Fruit fly (Drosophila melanogaster) whole organism, embryonic: ENCODE data around the gene CG15506.
A peak's percentile ranks its signal among the peaks of the same experiment; 100 is the strongest.

ENCODE experiments used
- Atf-2 ChIP-seq: fragments of 200-800 bp; sonication (Bioruptor generic); optimal IDR thresholded peaks from 2 replicates; lab custom pipeline; 2016; ENCODE audit warnings: missing biosample characterization, missing genetic modification characterization
- BEAF-32 ChIP-seq: fragments of 200-800 bp; sonication (Bioruptor generic); optimal IDR thresholded peaks from 3 replicates; lab custom pipeline; 2017; ENCODE audit warnings: missing biosample characterization, missing genetic modification characterization, mild to moderate bottlenecking, moderate library complexity, missing genetic modification reagents
- Bgb ChIP-seq: fragments of 200-800 bp; sonication (Bioruptor generic); IDR thresholded peaks from 2 replicates; pipeline ENCODE4 v1.3.6; 2022; ENCODE audit warnings: missing biosample characterization, missing genetic modification characterization; ENCODE audit not compliant: partially characterized antibody
- BtbVII ChIP-seq: fragments of 200-800 bp; sonication (Bioruptor generic); optimal IDR thresholded peaks from 3 replicates; lab custom pipeline; 2017; ENCODE audit warnings: missing biosample characterization, mild to moderate bottlenecking, missing genetic modification characterization
- CG10274 ChIP-seq: fragments of 200-800 bp; sonication (Bioruptor generic); optimal IDR thresholded peaks from 3 replicates; lab custom pipeline; 2017; ENCODE audit warnings: missing biosample characterization, mild to moderate bottlenecking, missing genetic modification characterization
- CG10959 ChIP-seq: fragments of 200-800 bp; sonication (Bioruptor generic); IDR thresholded peaks from 2 replicates; pipeline ENCODE4 v1.3.6; 2022; ENCODE audit warnings: missing biosample characterization, missing genetic modification characterization
- CG10979 ChIP-seq: fragments of 200-800 bp; sonication (Bioruptor generic); optimal IDR thresholded peaks from 2 replicates; lab custom pipeline; 2018; ENCODE audit warnings: missing biosample characterization, mild to moderate bottlenecking, missing genetic modification characterization, moderate library complexity
- CG11398 ChIP-seq: fragments of 200-800 bp; sonication (Bioruptor generic); optimal IDR thresholded peaks from 2 replicates; lab custom pipeline; 2016; ENCODE audit warnings: missing biosample characterization, missing genetic modification characterization
- CG11456 ChIP-seq: fragments of 200-800 bp; sonication (Bioruptor generic); IDR thresholded peaks from 3 replicates; pipeline ENCODE4 v1.3.6; 2022; ENCODE audit warnings: missing biosample characterization, missing genetic modification characterization
- CG13424 ChIP-seq: fragments of 200-800 bp; sonication (Bioruptor generic); optimal IDR thresholded peaks from 2 replicates; lab custom pipeline; 2019; ENCODE audit warnings: missing biosample characterization, mild to moderate bottlenecking, missing genetic modification characterization, moderate library complexity
- CG14014 ChIP-seq: fragments of 200-800 bp; sonication (Bioruptor generic); IDR thresholded peaks from 2 replicates; pipeline ENCODE4 v1.3.6; 2022; ENCODE audit warnings: missing biosample characterization, missing genetic modification characterization
- CG18262 ChIP-seq: fragments of 200-800 bp; optimal IDR thresholded peaks from 3 replicates; lab custom pipeline; 2019; ENCODE audit warnings: missing biosample characterization, mild to moderate bottlenecking, missing genetic modification characterization, moderate library complexity
- CG34422 ChIP-seq: fragments of 200-800 bp; sonication (Bioruptor generic); IDR thresholded peaks from 3 replicates; pipeline ENCODE4 v1.3.6; 2022; ENCODE audit warnings: missing biosample characterization, missing genetic modification characterization
- CG3847 ChIP-seq: fragments of 200-800 bp; sonication (Bioruptor generic); IDR thresholded peaks from 2 replicates; pipeline ENCODE4 v1.3.6; 2022; ENCODE audit warnings: missing biosample characterization, missing genetic modification characterization
- CG43689 ChIP-seq: fragments of 200-800 bp; sonication (Bioruptor generic); IDR thresholded peaks from 2 replicates; pipeline ENCODE4 v1.3.6; 2022; ENCODE audit warnings: missing biosample characterization, missing genetic modification characterization
- CG6254 ChIP-seq: fragments of 200-800 bp; sonication (Bioruptor generic); optimal IDR thresholded peaks from 3 replicates; lab custom pipeline; 2017; ENCODE audit warnings: mild to moderate bottlenecking, missing biosample characterization, missing genetic modification reagents, missing genetic modification characterization
- CG6654 ChIP-seq: fragments of 200-800 bp; sonication (Bioruptor generic); optimal IDR thresholded peaks from 2 replicates; lab custom pipeline; 2017; ENCODE audit warnings: missing biosample characterization, mild to moderate bottlenecking, missing genetic modification characterization
- CG6765 ChIP-seq: fragments of 200-800 bp; sonication (Bioruptor generic); optimal IDR thresholded peaks from 3 replicates; lab custom pipeline; 2017; ENCODE audit warnings: missing biosample characterization, mild to moderate bottlenecking, missing genetic modification characterization
- CG7928 ChIP-seq: fragments of 200-800 bp; sonication (Bioruptor generic); optimal IDR thresholded peaks from 2 replicates; lab custom pipeline; 2017; ENCODE audit warnings: missing biosample characterization, mild to moderate bottlenecking, missing genetic modification characterization
- CrebB ChIP-seq: fragments of 200-800 bp; sonication (Bioruptor generic); optimal IDR thresholded peaks from 3 replicates; lab custom pipeline; 2018; ENCODE audit warnings: missing biosample characterization, mild to moderate bottlenecking, missing genetic modification characterization
- Dfd ChIP-seq, 2 experiments: fragments of >200 bp; optimal IDR thresholded peaks; 2 replicates each; lab custom pipeline; 2017; ENCODE audit warnings: missing biosample characterization in 2 of 2, missing genetic modification characterization in 2 of 2
- E2f2 ChIP-seq: fragments of 200-800 bp; sonication (Bioruptor generic); IDR thresholded peaks from 2 replicates; pipeline ENCODE4 v1.3.6; 2022; ENCODE audit warnings: missing biosample characterization, missing genetic modification characterization
- Gug ChIP-seq: fragments of 200-800 bp; sonication (Bioruptor generic); IDR thresholded peaks from 4 replicates; pipeline ENCODE4 v1.3.6; 2022; ENCODE audit warnings: missing biosample characterization, missing genetic modification characterization
- HmgD ChIP-seq: fragments of 200-800 bp; sonication (Bioruptor generic); optimal IDR thresholded peaks from 3 replicates; lab custom pipeline; 2016; ENCODE audit warnings: missing biosample characterization, missing genetic modification characterization
- Hmx ChIP-seq: fragments of 200-800 bp; sonication (Bioruptor generic); optimal IDR thresholded peaks from 2 replicates; lab custom pipeline; 2016; ENCODE audit warnings: missing biosample characterization, missing genetic modification characterization
- Jarid2 ChIP-seq: fragments of 200-800 bp; sonication (Bioruptor generic); optimal IDR thresholded peaks from 3 replicates; lab custom pipeline; 2017; ENCODE audit warnings: mild to moderate bottlenecking, missing biosample characterization, missing genetic modification reagents, missing genetic modification characterization
- Lhr ChIP-seq: fragments of 200-800 bp; sonication (Bioruptor generic); optimal IDR thresholded peaks from 3 replicates; lab custom pipeline; 2017; ENCODE audit warnings: mild to moderate bottlenecking, missing biosample characterization, missing genetic modification reagents, missing genetic modification characterization
- Lpt ChIP-seq: fragments of >200 bp; optimal IDR thresholded peaks from 2 replicates; lab custom pipeline; 2018; ENCODE audit warnings: missing biosample characterization, missing genetic modification characterization
- Mes4 ChIP-seq: fragments of 200-800 bp; sonication (Bioruptor generic); optimal IDR thresholded peaks from 2 replicates; lab custom pipeline; 2016; ENCODE audit warnings: missing biosample characterization, missing genetic modification characterization
- Oli ChIP-seq: fragments of 200-800 bp; sonication (Bioruptor generic); optimal IDR thresholded peaks from 2 replicates; lab custom pipeline; 2018; ENCODE audit warnings: missing biosample characterization, mild to moderate bottlenecking, missing genetic modification characterization, moderate library complexity
- Poxn ChIP-seq: fragments of 200-800 bp; sonication (Bioruptor generic); IDR thresholded peaks from 2 replicates; pipeline ENCODE4 v1.3.6; 2022; ENCODE audit warnings: missing biosample characterization, missing genetic modification characterization
- Six4 ChIP-seq: fragments of 200-800 bp; sonication (Bioruptor generic); optimal IDR thresholded peaks from 2 replicates; lab custom pipeline; 2016; ENCODE audit warnings: missing biosample characterization, missing genetic modification characterization
- bigmax ChIP-seq: fragments of 200-800 bp; sonication (Bioruptor generic); optimal IDR thresholded peaks from 2 replicates; lab custom pipeline; 2018; ENCODE audit warnings: missing biosample characterization, mild to moderate bottlenecking, missing genetic modification characterization
- cas ChIP-seq: fragments of 200-800 bp; sonication (Bioruptor generic); IDR thresholded peaks from 2 replicates; pipeline ENCODE4 v1.3.6; 2022; ENCODE audit warnings: missing biosample characterization, missing genetic modification characterization
- crc ChIP-seq: fragments of 200-800 bp; sonication (Bioruptor generic); optimal IDR thresholded peaks from 2 replicates; lab custom pipeline; 2016; ENCODE audit warnings: missing biosample characterization, missing genetic modification characterization
- ewg ChIP-seq: fragments of 200-800 bp; sonication (Bioruptor generic); optimal IDR thresholded peaks from 3 replicates; lab custom pipeline; 2017; ENCODE audit warnings: mild to moderate bottlenecking, missing biosample characterization, missing genetic modification reagents, missing genetic modification characterization
- fd102C ChIP-seq: fragments of 200-800 bp; sonication (Bioruptor generic); optimal IDR thresholded peaks from 2 replicates; lab custom pipeline; 2018; ENCODE audit warnings: missing biosample characterization, mild to moderate bottlenecking, missing genetic modification characterization, moderate library complexity
- gcm2 ChIP-seq: fragments of 200-800 bp; sonication (Bioruptor generic); optimal IDR thresholded peaks from 2 replicates; lab custom pipeline; 2016; ENCODE audit warnings: missing biosample characterization, missing genetic modification characterization
- grn ChIP-seq: fragments of 200-800 bp; sonication (Bioruptor generic); optimal IDR thresholded peaks from 3 replicates; lab custom pipeline; 2017; ENCODE audit warnings: missing biosample characterization, missing genetic modification characterization
- hbn ChIP-seq: fragments of 200-800 bp; sonication (Bioruptor generic); IDR thresholded peaks from 2 replicates; pipeline ENCODE4 v1.3.6; 2022; ENCODE audit warnings: missing biosample characterization, missing genetic modification characterization; ENCODE audit not compliant: partially characterized antibody
- kay ChIP-seq: fragments of 200-800 bp; sonication (Bioruptor generic); optimal IDR thresholded peaks from 2 replicates; lab custom pipeline; 2016; ENCODE audit warnings: missing biosample characterization, missing genetic modification characterization
- luna ChIP-seq: fragments of 200-800 bp; sonication (Bioruptor generic); optimal IDR thresholded peaks from 2 replicates; lab custom pipeline; 2016; ENCODE audit warnings: missing biosample characterization, missing genetic modification characterization
- nerfin-1 ChIP-seq: fragments of 200-800 bp; sonication (Bioruptor generic); optimal IDR thresholded peaks from 3 replicates; lab custom pipeline; 2019; ENCODE audit warnings: missing biosample characterization, mild to moderate bottlenecking, missing genetic modification characterization, moderate library complexity
- scrt ChIP-seq: fragments of 200-800 bp; sonication (Bioruptor generic); optimal IDR thresholded peaks from 2 replicates; lab custom pipeline; 2018; ENCODE audit warnings: missing biosample characterization, mild to moderate bottlenecking, missing genetic modification characterization, moderate library complexity
- ssp ChIP-seq: fragments of 200-800 bp; sonication (Bioruptor generic); IDR thresholded peaks from 2 replicates; pipeline ENCODE4 v1.3.6; 2022; ENCODE audit warnings: missing biosample characterization, missing genetic modification characterization
- sug ChIP-seq: fragments of 200-800 bp; optimal IDR thresholded peaks from 2 replicates; lab custom pipeline; 2019; ENCODE audit warnings: missing biosample characterization, mild to moderate bottlenecking, missing genetic modification characterization, moderate library complexity
- tin ChIP-seq: fragments of 200-800 bp; sonication (Bioruptor generic); optimal IDR thresholded peaks from 3 replicates; lab custom pipeline; 2016; ENCODE audit warnings: missing biosample characterization, missing genetic modification characterization
- tll ChIP-seq, 2 experiments: fragments of 200-800 bp in 1 of 2; fragments of >200 bp in 1 of 2; sonication (Bioruptor generic) in 1 of 2; optimal IDR thresholded peaks; 2 replicates each; lab custom pipeline; 2017 to 2019; ENCODE audit warnings: missing biosample characterization in 2 of 2, missing genetic modification characterization in 2 of 2, mild to moderate bottlenecking in 1 of 2, moderate library complexity in 1 of 2
- twi ChIP-seq: fragments of 200-800 bp; optimal IDR thresholded peaks from 2 replicates; lab custom pipeline; 2019; ENCODE audit warnings: missing biosample characterization, mild to moderate bottlenecking, missing genetic modification characterization, moderate library complexity
- wek ChIP-seq: fragments of 200-800 bp; sonication (Bioruptor generic); optimal IDR thresholded peaks from 3 replicates; lab custom pipeline; 2018; ENCODE audit warnings: missing biosample characterization, mild to moderate bottlenecking, missing genetic modification characterization, moderate library complexity
- zfh2 ChIP-seq: fragments of 200-800 bp; sonication (Bioruptor generic); optimal IDR thresholded peaks from 2 replicates; lab custom pipeline; 2016; ENCODE audit warnings: missing biosample characterization, missing genetic modification characterization

Gene CG15506

dm6 chr3R:29675333-29675732 is 43.1 kb upstream of the CG15506 start, which contains the start of the genes Bub3 and Cap-D2 (continued):
- TF ChIP-seq CrebB (tag; lab: Kevin White, UChicago) (peak; percentile 48), scrt (GFP tag; lab: Kevin White, UChicago) (no peak), CG10979 (peak; percentile 67), CG7928 (GFP tag; lab: Kevin White, UChicago) (peak; percentile 14), zfh2 (GFP tag; lab: Kevin White, UChicago) (peak; percentile 63), CG6765 (peak; percentile 7), wek (GFP tag; lab: Kevin White, UChicago) (peak; percentile 99), Dfd (GFP tag; optimal IDR thresholded peaks at IDR 0.05; lab: Kevin White, UChicago) (no peak), Bgb (GFP tag; lab: Robert Waterston, UW) (peak; percentile 59), grn (GFP tag; lab: Kevin White, UChicago) (no peak), ssp (GFP tag; lab: Robert Waterston, UW) (0 out of 2 replicates have a peak, but pooled peaks have one; percentile 25), ewg (GFP tag; lab: Kevin White, UChicago) (peak; percentile 53), CG3847 (GFP tag; lab: Robert Waterston, UW) (peak; percentile 75), kay (no peak), Poxn (GFP tag; lab: Robert Waterston, UW) (no peak), Six4 (peak; percentile 60), CG34422 (GFP tag; lab: Robert Waterston, UW) (peak; percentile 77), CG43689 (GFP tag; lab: Robert Waterston, UW) (no peak), CG6254 (GFP tag; lab: Kevin White, UChicago) (no peak), fd102C (no peak), sug (tag; lab: Kevin White, UChicago) (no peak), cas (GFP tag; lab: Robert Waterston, UW) (no peak), Jarid2 (no peak), nerfin-1 (tag; lab: Kevin White, UChicago) (peak; percentile 27), Atf-2 (GFP tag; lab: Kevin White, UChicago) (peak; percentile 69), CG6654 (GFP tag; lab: Kevin White, UChicago) (peak; percentile 12), CG11398 (peak; percentile 61), twi (peak; percentile 51), hbn (GFP tag; lab: Robert Waterston, UW) (peak; percentile 85), CG13424 (tag; lab: Kevin White, UChicago) (peak; percentile 77), tll (GFP tag; optimal IDR thresholded peaks at IDR 0.05; lab: Kevin White, UChicago) (no peak), CG14014 (GFP tag; lab: Robert Waterston, UW) (peak; percentile 79), CG10959 (GFP tag; lab: Robert Waterston, UW) (peak; percentile 46), CG11456 (GFP tag; lab: Robert Waterston, UW) (0 out of 3 replicates have a peak, but pooled peaks have one; percentile 13), E2f2 (GFP tag; lab: Robert Waterston, UW) (peak; percentile 77), luna (peak; percentile 20), Gug (GFP tag; lab: Robert Waterston, UW) (peak; percentile 63; the same call in 3 of the 4 replicates), Oli (tag; lab: Kevin White, UChicago) (peak; percentile 43), BEAF-32 (peak; percentile 81), bigmax (GFP tag; lab: Kevin White, UChicago) (no peak), crc (GFP tag; lab: Kevin White, UChicago) (peak; percentile 56), gcm2 (GFP tag; lab: Kevin White, UChicago) (peak; percentile 38), Hmx (GFP tag; lab: Kevin White, UChicago) (no peak), Mes4 (GFP tag; lab: Kevin White, UChicago) (peak; percentile 38), Lhr (GFP tag; lab: Kevin White, UChicago) (peak; percentile 59), CG10274 (no peak), tin (GFP tag; lab: Kevin White, UChicago) (peak; percentile 81), Lpt (no peak), CG18262 (tag; lab: Kevin White, UChicago) (no peak), BtbVII (GFP tag; lab: Kevin White, UChicago) (no peak), HmgD (GFP tag; lab: Kevin White, UChicago) (no peak)
